Fruit fly (Drosophila melanogaster): ENCODE data around the gene slmb.

DNA sequence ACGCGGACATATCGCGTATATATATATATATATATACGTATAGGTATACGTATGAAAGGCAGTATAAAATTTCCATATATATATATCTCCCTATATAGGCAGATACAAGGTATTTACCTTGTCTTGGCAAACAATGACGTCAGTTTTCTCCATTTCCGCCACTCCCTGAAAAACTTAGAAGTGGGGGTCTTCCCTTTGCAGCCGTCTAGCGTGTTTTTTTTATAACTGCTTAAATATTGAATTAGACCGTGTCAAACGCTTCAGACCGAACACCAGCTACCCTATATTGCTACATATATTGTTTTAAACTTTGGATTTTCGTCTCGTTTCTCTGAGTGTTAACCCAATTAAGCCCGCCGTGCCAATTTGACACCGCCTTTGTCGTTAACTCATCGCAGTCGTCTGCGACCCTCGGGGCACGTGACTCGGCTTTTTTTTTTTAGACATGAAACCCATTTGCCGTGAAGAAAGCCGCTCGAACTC is 49.4 kb upstream of the slmb start:
- TF ChIP-seq jim (GFP tag; optimal IDR thresholded peaks at IDR 0.05) (no peak), lola (GFP tag; optimal IDR thresholded peaks at IDR 0.05) (no peak), sv (GFP tag; optimal IDR thresholded peaks at IDR 0.05) (no peak), Myc (optimal IDR thresholded peaks at IDR 0.05) (no peak), pan (optimal IDR thresholded peaks at IDR 0.05) (no peak), CG32264 (GFP tag; optimal IDR thresholded peaks at IDR 0.05) (no peak), Abd-B (GFP tag; optimal IDR thresholded peaks at IDR 0.05) (no peak), psq (GFP tag; optimal IDR thresholded peaks at IDR 0.05) (peak; percentile 23)
